Fruit fly (Drosophila melanogaster) whole organism, embryonic: Measurements from ENCODE around the gene Cys.

Source experiments
- Adf1 ChIP-seq: fragments of 200-800 bp; sonication (Bioruptor generic); IDR thresholded peaks from 2 replicates; pipeline ENCODE4 v1.3.6; 2022; ENCODE audit warnings: missing biosample characterization, missing genetic modification characterization
- Atf-2 ChIP-seq: fragments of 200-800 bp; sonication (Bioruptor generic); optimal IDR thresholded peaks from 2 replicates; lab custom pipeline; 2016; ENCODE audit warnings: missing biosample characterization, missing genetic modification characterization
- CG10267 ChIP-seq: fragments of 200-800 bp; sonication (Bioruptor generic); optimal IDR thresholded peaks from 2 replicates; lab custom pipeline; 2018; ENCODE audit warnings: missing biosample characterization, mild to moderate bottlenecking, missing genetic modification characterization, moderate library complexity
- CG10366 ChIP-seq: fragments of 200-800 bp; sonication (Bioruptor generic); IDR thresholded peaks from 2 replicates; pipeline ENCODE4 v1.3.6; 2022; ENCODE audit warnings: missing biosample characterization, missing genetic modification characterization
- CG10462 ChIP-seq: fragments of 200-800 bp; sonication (Bioruptor generic); optimal IDR thresholded peaks from 2 replicates; lab custom pipeline; 2016; ENCODE audit warnings: missing biosample characterization, missing genetic modification characterization
- CG10565 ChIP-seq: fragments of 200-800 bp; sonication (Bioruptor generic); optimal IDR thresholded peaks from 3 replicates; lab custom pipeline; 2016; ENCODE audit warnings: missing biosample characterization, mild to moderate bottlenecking, missing genetic modification characterization
- CG12744 ChIP-seq: fragments of 200-800 bp; sonication (Bioruptor generic); optimal IDR thresholded peaks from 2 replicates; lab custom pipeline; 2016; ENCODE audit warnings: missing biosample characterization, missing genetic modification characterization
- CG13296 ChIP-seq: fragments of 200-800 bp; sonication (Bioruptor generic); optimal IDR thresholded peaks from 3 replicates; lab custom pipeline; 2018; ENCODE audit warnings: missing biosample characterization, mild to moderate bottlenecking, missing genetic modification characterization
- CG13894 ChIP-seq: fragments of 200-800 bp; sonication (Bioruptor generic); optimal IDR thresholded peaks from 3 replicates; lab custom pipeline; 2018; ENCODE audit warnings: missing biosample characterization, mild to moderate bottlenecking, missing genetic modification characterization, moderate library complexity
- CG14860 ChIP-seq: fragments of 200-800 bp; sonication (Bioruptor generic); IDR thresholded peaks from 3 replicates; pipeline ENCODE4 v1.3.6; 2022; ENCODE audit warnings: missing biosample characterization, missing genetic modification characterization; ENCODE audit not compliant: partially characterized antibody
- CG15073 ChIP-seq: fragments of 200-800 bp; sonication (Bioruptor generic); optimal IDR thresholded peaks from 2 replicates; lab custom pipeline; 2016; ENCODE audit warnings: missing biosample characterization, missing genetic modification characterization
- CG16813 ChIP-seq: fragments of 200-800 bp; sonication (Bioruptor generic); IDR thresholded peaks from 3 replicates; pipeline ENCODE4 v1.3.6; 2022; ENCODE audit warnings: missing biosample characterization, missing genetic modification characterization; ENCODE audit not compliant: partially characterized antibody
- CG16863 ChIP-seq: fragments of 200-800 bp; sonication (Bioruptor generic); optimal IDR thresholded peaks from 3 replicates; lab custom pipeline; 2016; ENCODE audit warnings: missing biosample characterization, missing genetic modification characterization
- CG17912 ChIP-seq: fragments of 200-800 bp; sonication (Bioruptor generic); optimal IDR thresholded peaks from 2 replicates; lab custom pipeline; 2018; ENCODE audit warnings: missing biosample characterization, mild to moderate bottlenecking, missing genetic modification characterization
- CG2199 ChIP-seq: fragments of 200-800 bp; sonication (Bioruptor generic); IDR thresholded peaks from 3 replicates; pipeline ENCODE4 v1.3.6; 2022; ENCODE audit warnings: missing biosample characterization, missing genetic modification characterization
- CG30431 ChIP-seq: fragments of 200-800 bp; sonication (Bioruptor generic); optimal IDR thresholded peaks from 2 replicates; lab custom pipeline; 2017; ENCODE audit warnings: missing biosample characterization, missing genetic modification characterization
- CG3407 ChIP-seq: fragments of 200-800 bp; sonication (Bioruptor generic); optimal IDR thresholded peaks from 2 replicates; lab custom pipeline; 2018; ENCODE audit warnings: missing biosample characterization, mild to moderate bottlenecking, missing genetic modification characterization
- CG4282 ChIP-seq: fragments of 200-800 bp; sonication (Bioruptor generic); optimal IDR thresholded peaks from 2 replicates; lab custom pipeline; 2016; ENCODE audit warnings: missing biosample characterization, missing genetic modification characterization
- CG6683 ChIP-seq: fragments of 200-800 bp; sonication (Bioruptor generic); optimal IDR thresholded peaks from 2 replicates; lab custom pipeline; 2017; ENCODE audit warnings: missing biosample characterization, mild to moderate bottlenecking, missing genetic modification characterization, missing genetic modification reagents
- CG6813 ChIP-seq: fragments of 200-800 bp; sonication (Bioruptor generic); optimal IDR thresholded peaks from 2 replicates; lab custom pipeline; 2017; ENCODE audit warnings: missing biosample characterization, missing genetic modification characterization, mild to moderate bottlenecking, moderate library complexity, missing genetic modification reagents
- CG7357 ChIP-seq: fragments of 200-800 bp; sonication (Bioruptor generic); IDR thresholded peaks from 3 replicates; pipeline ENCODE4 v1.3.6; 2022; ENCODE audit warnings: missing biosample characterization, missing genetic modification characterization
- CG7839 ChIP-seq: fragments of 200-800 bp; sonication (Bioruptor generic); optimal IDR thresholded peaks from 3 replicates; lab custom pipeline; 2018; ENCODE audit warnings: missing biosample characterization, mild to moderate bottlenecking, missing genetic modification characterization, moderate library complexity
- CoRest ChIP-seq: fragments of 200-800 bp; sonication (Bioruptor generic); optimal IDR thresholded peaks from 3 replicates; lab custom pipeline; 2018; ENCODE audit warnings: missing biosample characterization, mild to moderate bottlenecking, missing genetic modification characterization, moderate library complexity
- ERR ChIP-seq: fragments of 200-800 bp; sonication (Bioruptor generic); optimal IDR thresholded peaks from 2 replicates; lab custom pipeline; 2016; ENCODE audit warnings: missing biosample characterization, missing genetic modification characterization
- GATAe ChIP-seq: fragments of 200-800 bp; sonication (Bioruptor generic); conservative IDR thresholded peaks from 2 replicates; pipeline ENCODE4 v1.3.6; 2022; ENCODE audit warnings: missing biosample characterization, missing genetic modification characterization
- HLH3B ChIP-seq: fragments of 200-800 bp; sonication (Bioruptor generic); IDR thresholded peaks from 2 replicates; pipeline ENCODE4 v1.3.6; 2022; ENCODE audit warnings: missing biosample characterization, missing genetic modification characterization
- HLHmδ ChIP-seq: fragments of 200-800 bp; sonication (Bioruptor generic); optimal IDR thresholded peaks from 2 replicates; lab custom pipeline; 2018; ENCODE audit warnings: missing biosample characterization, mild to moderate bottlenecking, missing genetic modification characterization, moderate library complexity
- NFAT ChIP-seq: fragments of 200-800 bp; sonication (Bioruptor generic); IDR thresholded peaks from 2 replicates; pipeline ENCODE4 v1.3.6; 2022; ENCODE audit warnings: missing biosample characterization, missing genetic modification characterization
- Nf-YB ChIP-seq: fragments of 200-800 bp; sonication (Bioruptor generic); optimal IDR thresholded peaks from 3 replicates; lab custom pipeline; 2019; ENCODE audit warnings: missing biosample characterization, mild to moderate bottlenecking, missing genetic modification characterization, moderate library complexity
- Sin3A ChIP-seq: fragments of >200 bp; optimal IDR thresholded peaks from 2 replicates; lab custom pipeline; 2018
- Sry-δ ChIP-seq: fragments of 200-800 bp; sonication (Bioruptor generic); optimal IDR thresholded peaks from 2 replicates; lab custom pipeline; 2016; ENCODE audit warnings: missing biosample characterization, missing genetic modification characterization
- ash1 ChIP-seq: fragments of 200-800 bp; sonication (Bioruptor generic); optimal IDR thresholded peaks from 2 replicates; lab custom pipeline; 2018; ENCODE audit warnings: missing biosample characterization, mild to moderate bottlenecking, missing genetic modification characterization
- az2 ChIP-seq: fragments of 200-800 bp; sonication (Bioruptor generic); optimal IDR thresholded peaks from 3 replicates; lab custom pipeline; 2016; ENCODE audit warnings: missing biosample characterization, missing genetic modification characterization
- fru ChIP-seq: fragments of >200 bp; optimal IDR thresholded peaks from 2 replicates; lab custom pipeline; 2017
- gfzf ChIP-seq: fragments of 200-800 bp; sonication (Bioruptor generic); optimal IDR thresholded peaks from 2 replicates; lab custom pipeline; 2016; ENCODE audit warnings: missing biosample characterization, mild to moderate bottlenecking, missing genetic modification characterization, moderate library complexity
- grn ChIP-seq: fragments of 200-800 bp; sonication (Bioruptor generic); optimal IDR thresholded peaks from 3 replicates; lab custom pipeline; 2017; ENCODE audit warnings: missing biosample characterization, missing genetic modification characterization
- gsb-n ChIP-seq: fragments of 200-800 bp; sonication (Bioruptor generic); optimal IDR thresholded peaks from 3 replicates; lab custom pipeline; 2018; ENCODE audit warnings: missing biosample characterization, mild to moderate bottlenecking, missing genetic modification characterization
- jing ChIP-seq: fragments of 200-800 bp; sonication (Bioruptor generic); optimal IDR thresholded peaks from 2 replicates; lab custom pipeline; 2018; ENCODE audit warnings: missing biosample characterization, mild to moderate bottlenecking, missing genetic modification characterization
- klu ChIP-seq: fragments of 200-800 bp; sonication (Bioruptor generic); IDR thresholded peaks from 2 replicates; pipeline ENCODE4 v1.3.6; 2022; ENCODE audit warnings: missing biosample characterization, missing genetic modification characterization
- mirr ChIP-seq: fragments of 200-800 bp; sonication (Bioruptor generic); optimal IDR thresholded peaks from 3 replicates; lab custom pipeline; 2018; ENCODE audit warnings: missing biosample characterization, mild to moderate bottlenecking, missing genetic modification characterization
- org-1 ChIP-seq: fragments of 200-800 bp; sonication (Bioruptor generic); optimal IDR thresholded peaks from 2 replicates; lab custom pipeline; 2017; ENCODE audit warnings: missing biosample characterization, missing genetic modification characterization
- repo ChIP-seq: fragments of 200-800 bp; sonication (Bioruptor generic); optimal IDR thresholded peaks from 2 replicates; lab custom pipeline; 2016; ENCODE audit warnings: missing biosample characterization, missing genetic modification characterization
- salm ChIP-seq: fragments of 200-800 bp; sonication (Bioruptor generic); optimal IDR thresholded peaks from 2 replicates; lab custom pipeline; 2018; ENCODE audit warnings: missing biosample characterization, mild to moderate bottlenecking, missing genetic modification characterization
- scrt ChIP-seq: fragments of 200-800 bp; sonication (Bioruptor generic); optimal IDR thresholded peaks from 2 replicates; lab custom pipeline; 2018; ENCODE audit warnings: missing biosample characterization, mild to moderate bottlenecking, missing genetic modification characterization, moderate library complexity
- sima ChIP-seq: fragments of 200-800 bp; sonication (Bioruptor generic); optimal IDR thresholded peaks from 2 replicates; lab custom pipeline; 2016; ENCODE audit warnings: missing biosample characterization, missing genetic modification characterization
- sob ChIP-seq: fragments of 200-800 bp; sonication (Bioruptor generic); IDR thresholded peaks from 2 replicates; pipeline ENCODE4 v1.3.6; 2022; ENCODE audit warnings: missing biosample characterization, missing genetic modification characterization
- tll ChIP-seq, 2 experiments: fragments of 200-800 bp in 1 of 2; fragments of >200 bp in 1 of 2; sonication (Bioruptor generic) in 1 of 2; optimal IDR thresholded peaks; 2 replicates each; lab custom pipeline; 2017 to 2019; ENCODE audit warnings: missing biosample characterization in 2 of 2, missing genetic modification characterization in 2 of 2, mild to moderate bottlenecking in 1 of 2, moderate library complexity in 1 of 2
- ttk ChIP-seq: fragments of 200-800 bp; sonication (Bioruptor generic); IDR thresholded peaks from 2 replicates; pipeline ENCODE4 v2.1.2; 2022; ENCODE audit warnings: missing biosample characterization, missing genetic modification characterization
- tup ChIP-seq: fragments of 200-800 bp; sonication (Bioruptor generic); optimal IDR thresholded peaks from 2 replicates; lab custom pipeline; 2016; ENCODE audit warnings: missing biosample characterization, mild to moderate bottlenecking, missing genetic modification characterization, moderate library complexity
- unc-4 ChIP-seq: fragments of 200-800 bp; sonication (Bioruptor generic); IDR thresholded peaks from 2 replicates; pipeline ENCODE4 v1.3.6; 2022; ENCODE audit warnings: missing biosample characterization, missing genetic modification characterization; ENCODE audit not compliant: partially characterized antibody

Gene Cys

DNA sequence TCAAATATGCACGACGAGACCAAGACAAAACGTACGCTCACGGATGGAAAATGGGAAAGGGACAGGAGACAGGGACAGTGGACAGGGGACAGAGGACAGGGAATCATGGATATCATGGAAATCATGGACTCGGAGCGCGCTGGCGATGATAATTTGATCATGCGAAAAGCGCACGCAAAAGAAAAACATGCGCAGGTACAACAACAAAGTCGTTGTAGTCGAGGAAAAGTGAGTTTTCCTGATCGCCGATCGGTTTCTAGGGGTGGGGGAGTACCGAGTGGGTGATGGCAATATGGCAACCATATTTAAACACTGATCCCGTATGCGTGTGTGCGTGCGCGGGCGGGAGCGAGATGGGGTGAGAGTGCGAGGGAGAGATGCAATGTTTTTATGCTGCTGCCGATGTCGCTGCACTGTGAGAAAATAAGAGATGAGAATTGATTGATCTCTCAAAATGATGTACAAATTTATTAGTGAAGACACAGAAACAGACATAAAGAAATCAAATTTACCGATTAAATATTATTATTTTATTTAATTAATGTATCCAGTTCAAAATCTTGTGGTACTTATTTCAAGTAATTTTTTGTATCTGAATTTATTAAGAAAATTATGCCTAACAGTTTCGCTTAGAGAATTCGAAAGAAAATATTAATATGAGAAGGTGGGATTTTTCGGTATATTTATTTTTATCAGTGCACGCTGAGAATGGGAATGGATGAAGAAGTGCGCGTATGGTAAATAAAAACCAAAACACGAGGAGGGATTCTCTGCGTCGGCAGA, 21.5 kb upstream of the Cys start:
- no peak for TF ChIP-seq NFAT
- TF ChIP-seq unc-4 (GFP tag; lab: Robert Waterston, UW): no peak
- no peak for TF ChIP-seq CG16813 (GFP tag; lab: Robert Waterston, UW)
- peak; percentile 87 for TF ChIP-seq CG3407
- no peak for TF ChIP-seq CG4282 (GFP tag; lab: Kevin White, UChicago)
- peak; percentile 16 for TF ChIP-seq CG13296
- peak; percentile 76 for TF ChIP-seq salm (tag; lab: Kevin White, UChicago)
- no peak for TF ChIP-seq CG14860
- TF ChIP-seq CG2199: no peak
- 0 out of 2 replicates have a peak, but pooled peaks have one; percentile 24 for TF ChIP-seq klu (GFP tag; lab: Robert Waterston, UW)
- TF ChIP-seq az2 (GFP tag; lab: Kevin White, UChicago): peak; percentile 93
- no peak for TF ChIP-seq Adf1
- no peak for TF ChIP-seq CG12744 (GFP tag; lab: Kevin White, UChicago)
- TF ChIP-seq CG6683 (GFP tag; lab: Kevin White, UChicago): no peak
- TF ChIP-seq mirr (GFP tag; lab: Kevin White, UChicago): no peak
- no peak for TF ChIP-seq gfzf (GFP tag; lab: Kevin White, UChicago)
- peak; percentile 52 for TF ChIP-seq CG10366 (GFP tag; lab: Robert Waterston, UW)
- no peak for TF ChIP-seq Sin3A
- TF ChIP-seq org-1 (GFP tag; lab: Kevin White, UChicago): peak; percentile 79
- peak in 1 of 2 experiments; percentile 74 for TF ChIP-seq tll (GFP tag; optimal IDR thresholded peaks at IDR 0.05; lab: Kevin White, UChicago)
- TF ChIP-seq CG7357 (GFP tag; lab: Robert Waterston, UW): peak; percentile 67; the same call in 1 of the 3 replicates
- no peak for TF ChIP-seq tup (GFP tag; lab: Kevin White, UChicago)
- TF ChIP-seq CG30431 (GFP tag; lab: Kevin White, UChicago): peak; percentile 84
- TF ChIP-seq CG10462 (GFP tag; lab: Kevin White, UChicago): peak; percentile 84
- TF ChIP-seq repo (GFP tag; lab: Kevin White, UChicago): no peak
- TF ChIP-seq grn (GFP tag; lab: Kevin White, UChicago): no peak
- peak; percentile 88 for TF ChIP-seq CG7839 (tag; lab: Kevin White, UChicago)
- TF ChIP-seq Sry-δ (GFP tag; lab: Kevin White, UChicago): no peak
- peak; percentile 72; the same call in 1 of the 2 replicates for TF ChIP-seq HLH3B (GFP tag; lab: Robert Waterston, UW)
- TF ChIP-seq jing (GFP tag; lab: Kevin White, UChicago): peak; percentile 57
- peak; percentile 74 for TF ChIP-seq CG6813 (GFP tag; lab: Kevin White, UChicago)
- TF ChIP-seq CG13894 (tag; lab: Kevin White, UChicago): no peak
- TF ChIP-seq ttk (GFP tag; lab: Robert Waterston, UW): peak; percentile 65; the same call in 1 of the 2 replicates
- TF ChIP-seq CoRest (tag; lab: Kevin White, UChicago): peak; percentile 94
- TF ChIP-seq Nf-YB (GFP tag; lab: Kevin White, UChicago): peak; percentile 81
- peak; percentile 40 for TF ChIP-seq scrt
- peak; percentile 48 for TF ChIP-seq CG15073
- TF ChIP-seq CG16863 (GFP tag; lab: Kevin White, UChicago): peak; percentile 15
- peak; percentile 45 for TF ChIP-seq Atf-2 (GFP tag; lab: Kevin White, UChicago)
- TF ChIP-seq fru (lab: Kevin White, UChicago): no peak
- TF ChIP-seq CG10267: peak; percentile 93
- peak; percentile 97 for TF ChIP-seq gsb-n
- no peak for TF ChIP-seq ERR (GFP tag; lab: Kevin White, UChicago)
- no peak for TF ChIP-seq sob (GFP tag; lab: Robert Waterston, UW)
- TF ChIP-seq GATAe (GFP tag; lab: Robert Waterston, UW): no peak
- TF ChIP-seq CG10565 (GFP tag; lab: Kevin White, UChicago): no peak
- TF ChIP-seq sima (GFP tag; lab: Kevin White, UChicago): no peak
- no peak for TF ChIP-seq CG17912
- TF ChIP-seq HLHmδ (GFP tag; lab: Kevin White, UChicago): peak; percentile 54
- no peak for TF ChIP-seq ash1 (GFP tag; lab: Kevin White, UChicago)
